Worm (Caenorhabditis elegans) whole organism, young adult: ENCODE results near the gene fbxa-154.
"Not testable (repeated sequence)": the region's sequence is repeated elsewhere in the genome, so short reads cannot be mapped to it uniquely, and the experiment has no call there.

ENCODE experiments used
- C17E4.6 ChIP-seq: fragments of 200-800 bp; sonication (Bioruptor generic); IDR thresholded peaks from 2 replicates; pipeline ENCODE4 v1.3.6; 2022; ENCODE audit warnings: missing genetic modification reagents, missing genetic modification characterization, missing compliant biosample characterization
- F55B11.4 ChIP-seq: sonication (generic microtip); optimal IDR thresholded peaks from 2 replicates; lab custom pipeline; 2016; ENCODE audit warnings: missing compliant biosample characterization, missing genetic modification characterization, borderline replicate concordance; ENCODE audit not compliant: insufficient read depth
- F57A8.1 ChIP-seq: fragments of 200-800 bp; sonication (Bioruptor generic); optimal IDR thresholded peaks from 2 replicates; lab custom pipeline; 2018; ENCODE audit warnings: mild to moderate bottlenecking, missing genetic modification characterization, moderate library complexity, missing compliant biosample characterization
- F57C9.4 ChIP-seq: sonication (generic microtip); optimal IDR thresholded peaks from 2 replicates; lab custom pipeline; 2017; ENCODE audit warnings: mild to moderate bottlenecking, missing genetic modification characterization, missing compliant biosample characterization
- Y56A3A.18 ChIP-seq: fragments of 200-800 bp; sonication (Bioruptor generic); IDR thresholded peaks from 2 replicates; pipeline ENCODE4 v1.3.6; 2022; ENCODE audit warnings: missing genetic modification reagents, missing genetic modification characterization, missing compliant biosample characterization
- Y95B8A.8 ChIP-seq: fragments of 200-800 bp; sonication (Bioruptor generic); IDR thresholded peaks from 2 replicates; pipeline ENCODE4 v1.3.6; 2022; ENCODE audit warnings: missing genetic modification reagents, missing genetic modification characterization, missing compliant biosample characterization
- ama-1 ChIP-seq, 3 experiments: fragments of 150-350 bp in 1 of 3; sonication (generic microtip) in 2 of 3; optimal IDR thresholded peaks; 2 replicates each; lab custom pipeline; 2014 to 2018; ENCODE audit warnings: missing biosample characterization in 2 of 3, missing genetic modification characterization in 2 of 3, missing genetic modification reagents in 2 of 3
- aptf-3 ChIP-seq: fragments of 200-800 bp; sonication (Bioruptor generic); IDR thresholded peaks from 2 replicates; pipeline ENCODE4 v1.3.6; 2022; ENCODE audit warnings: missing genetic modification characterization, missing compliant biosample characterization
- ccch-3 ChIP-seq: fragments of 200-800 bp; sonication (Bioruptor generic); optimal IDR thresholded peaks from 2 replicates; lab custom pipeline; 2018; ENCODE audit warnings: mild to moderate bottlenecking, missing genetic modification characterization, missing compliant biosample characterization
- ceh-27 ChIP-seq: fragments of 200-800 bp; sonication (Bioruptor generic); optimal IDR thresholded peaks from 2 replicates; lab custom pipeline; 2018; ENCODE audit warnings: mild to moderate bottlenecking, missing genetic modification characterization, moderate library complexity, missing compliant biosample characterization
- ceh-40 ChIP-seq: fragments of 200-800 bp; sonication (Bioruptor generic); IDR thresholded peaks from 2 replicates; pipeline ENCODE4 v1.3.6; 2022; ENCODE audit warnings: missing genetic modification characterization, missing compliant biosample characterization
- ceh-79 ChIP-seq: sonication (generic microtip); optimal IDR thresholded peaks from 2 replicates; lab custom pipeline; 2017; ENCODE audit warnings: mild to moderate bottlenecking, missing genetic modification characterization, missing compliant biosample characterization
- ceh-91 ChIP-seq: fragments of 200-800 bp; sonication (Bioruptor generic); IDR thresholded peaks from 2 replicates; pipeline ENCODE4 v1.3.6; 2022; ENCODE audit warnings: missing genetic modification reagents, missing genetic modification characterization, missing compliant biosample characterization
- die-1 ChIP-seq: sonication (generic microtip); optimal IDR thresholded peaks from 2 replicates; lab custom pipeline; 2016; ENCODE audit warnings: missing genotype, mild to moderate bottlenecking, missing genetic modification characterization, missing compliant biosample characterization
- dpff-1 ChIP-seq: sonication (generic microtip); optimal IDR thresholded peaks from 2 replicates; lab custom pipeline; 2017; ENCODE audit warnings: mild to moderate bottlenecking, missing genetic modification characterization, missing compliant biosample characterization
- egl-44 ChIP-seq: fragments of 200-800 bp; sonication (Bioruptor generic); IDR thresholded peaks from 2 replicates; pipeline ENCODE4 v1.3.6; 2022; ENCODE audit warnings: missing genetic modification reagents, missing genetic modification characterization, missing compliant biosample characterization
- ekl-4 ChIP-seq: fragments of 200-800 bp; sonication (Bioruptor generic); IDR thresholded peaks from 2 replicates; pipeline ENCODE4 v1.3.6; 2022; ENCODE audit warnings: missing genetic modification reagents, missing genetic modification characterization, missing compliant biosample characterization
- him-1 ChIP-seq: sonication (generic microtip); optimal IDR thresholded peaks from 2 replicates; lab custom pipeline; 2016; ENCODE audit warnings: missing genotype, missing genetic modification reagents, missing genetic modification characterization, missing compliant biosample characterization
- lsy-27 ChIP-seq: sonication (generic microtip); optimal IDR thresholded peaks from 2 replicates; lab custom pipeline; 2017; ENCODE audit warnings: missing genetic modification characterization, mild to moderate bottlenecking, missing compliant biosample characterization, antibody characterized with exemption, missing genotype, borderline replicate concordance; ENCODE audit not compliant: insufficient read depth
- madf-10 ChIP-seq: sonication (generic microtip); optimal IDR thresholded peaks from 2 replicates; lab custom pipeline; 2016; ENCODE audit warnings: mild to moderate bottlenecking, missing genetic modification characterization, missing compliant biosample characterization
- madf-6 ChIP-seq: fragments of 200-800 bp; sonication (Bioruptor generic); IDR thresholded peaks from 2 replicates; pipeline ENCODE4 v1.3.6; 2022; ENCODE audit warnings: missing genetic modification reagents, missing genetic modification characterization, missing compliant biosample characterization
- mel-28 ChIP-seq: sonication (generic microtip); optimal IDR thresholded peaks from 2 replicates; lab custom pipeline; 2016; ENCODE audit warnings: borderline replicate concordance, mild to moderate bottlenecking, missing genetic modification characterization, missing compliant biosample characterization
- nfya-2 ChIP-seq: fragments of 200-800 bp; sonication (Bioruptor generic); IDR thresholded peaks from 2 replicates; pipeline ENCODE4 v1.3.6; 2022; ENCODE audit warnings: missing genetic modification reagents, missing genetic modification characterization, missing compliant biosample characterization
- nfyb-1 ChIP-seq: fragments of 200-800 bp; sonication (Bioruptor generic); IDR thresholded peaks from 2 replicates; pipeline ENCODE4 v1.3.6; 2022; ENCODE audit warnings: missing genetic modification reagents, missing genetic modification characterization, missing compliant biosample characterization
- nhr-120 ChIP-seq: fragments of 200-800 bp; sonication (Bioruptor generic); IDR thresholded peaks from 2 replicates; pipeline ENCODE4 v1.3.6; 2022; ENCODE audit warnings: missing genetic modification characterization, missing compliant biosample characterization
- nhr-179 ChIP-seq: sonication (generic microtip); optimal IDR thresholded peaks from 2 replicates; lab custom pipeline; 2016; ENCODE audit warnings: mild to moderate bottlenecking, missing genetic modification characterization, missing compliant biosample characterization
- nhr-80 ChIP-seq: sonication (generic microtip); optimal IDR thresholded peaks from 2 replicates; lab custom pipeline; 2016; ENCODE audit warnings: missing genetic modification characterization, missing compliant biosample characterization
- rec-8 ChIP-seq, 2 experiments: sonication (generic microtip); optimal IDR thresholded peaks; 2 replicates each; lab custom pipeline; 2016; ENCODE audit warnings: mild to moderate bottlenecking in 2 of 2, missing genetic modification characterization in 2 of 2, missing genetic modification reagents in 2 of 2, missing genotype in 2 of 2, missing biosample characterization in 1 of 2, missing compliant biosample characterization in 1 of 2, moderate library complexity in 1 of 2
- repo-1 ChIP-seq: sonication (generic microtip); optimal IDR thresholded peaks from 2 replicates; lab custom pipeline; 2017; ENCODE audit warnings: mild to moderate bottlenecking, missing genetic modification characterization, missing compliant biosample characterization
- sdz-38 ChIP-seq: sonication (generic microtip); optimal IDR thresholded peaks from 2 replicates; lab custom pipeline; 2016; ENCODE audit warnings: missing genotype, missing genetic modification characterization, missing compliant biosample characterization
- sea-2 ChIP-seq: fragments of 200-800 bp; sonication (Bioruptor generic); IDR thresholded peaks from 2 replicates; pipeline ENCODE4 v1.3.6; 2022; ENCODE audit warnings: missing genetic modification characterization, missing compliant biosample characterization
- snpc-4 ChIP-seq, 5 experiments: fragments of 150-350 bp in 1 of 5; sonication (generic microtip) in 4 of 5; optimal IDR thresholded peaks; 2 replicates each; lab custom pipeline; 2014 to 2018; ENCODE audit warnings: missing genetic modification characterization in 5 of 5, missing biosample characterization in 3 of 5, antibody characterized with exemption in 2 of 5, mild to moderate bottlenecking in 2 of 5, missing compliant biosample characterization in 2 of 5, missing genotype in 2 of 5, moderate library complexity in 2 of 5, missing genetic modification reagents in 1 of 5
- somi-1 ChIP-seq: fragments of 200-800 bp; sonication (Bioruptor generic); optimal IDR thresholded peaks from 2 replicates; lab custom pipeline; 2018; ENCODE audit warnings: mild to moderate bottlenecking, missing genetic modification characterization, missing compliant biosample characterization
- sptf-2 ChIP-seq: fragments of 200-800 bp; sonication (Bioruptor generic); optimal IDR thresholded peaks from 2 replicates; lab custom pipeline; 2018; ENCODE audit warnings: mild to moderate bottlenecking, missing genetic modification characterization, missing compliant biosample characterization
- tbp1 ChIP-seq: fragments of 200-800 bp; sonication (Bioruptor generic); optimal IDR thresholded peaks from 2 replicates; lab custom pipeline; 2018; ENCODE audit warnings: mild to moderate bottlenecking, missing genetic modification characterization, missing compliant biosample characterization
- ztf-18 ChIP-seq: sonication (generic microtip); optimal IDR thresholded peaks from 2 replicates; lab custom pipeline; 2016; ENCODE audit warnings: missing genotype, mild to moderate bottlenecking, missing genetic modification characterization, missing compliant biosample characterization
- ztf-26 ChIP-seq: sonication (generic microtip); optimal IDR thresholded peaks from 2 replicates; lab custom pipeline; 2017; ENCODE audit warnings: missing genetic modification characterization, missing compliant biosample characterization
- ztf-3 ChIP-seq: fragments of 200-800 bp; sonication (Bioruptor generic); optimal IDR thresholded peaks from 2 replicates; lab custom pipeline; 2018; ENCODE audit warnings: mild to moderate bottlenecking, missing genetic modification characterization, missing compliant biosample characterization

Gene fbxa-154

ce11 chrV:15650167-15650566 lies 45.2 kb upstream of the fbxa-154 start, which contains the start of gene sru-42:
Gene sru-42 (plus strand): TSS chrV:15650467.
- TF ChIP-seq nhr-80 (tag; lab: Kevin White, UChicago) (no peak), ceh-27 (no peak), Y95B8A.8 (GFP tag; lab: Robert Waterston, UW) (no peak), F57A8.1 (GFP tag; lab: Kevin White, UChicago) (no peak), egl-44 (GFP tag; lab: Robert Waterston, UW) (no peak), sdz-38 (tag; lab: Kevin White, UChicago) (no peak), mel-28 (no peak), ceh-40 (no peak), ekl-4 (GFP tag; lab: Robert Waterston, UW) (no peak), dpff-1 (no peak), snpc-4 (GFP tag; optimal IDR thresholded peaks at IDR 0.05; lab: Kevin White, UChicago) (no peak), snpc-4 (tag; optimal IDR thresholded peaks at IDR 0.05; lab: Kevin White, UChicago) (no peak), Y56A3A.18 (GFP tag; lab: Robert Waterston, UW) (no peak), ceh-79 (tag; lab: Kevin White, UChicago) (no peak), ztf-18 (no peak), ccch-3 (GFP tag; lab: Kevin White, UChicago) (no peak), him-1 (tag; lab: Kevin White, UChicago) (no peak), madf-10 (tag; lab: Kevin White, UChicago) (no peak), aptf-3 (GFP tag; lab: Robert Waterston, UW) (no peak), C17E4.6 (GFP tag; lab: Robert Waterston, UW) (no peak)

- not testable (repeated sequence) for TF ChIP-seq ztf-3 (GFP tag; lab: Kevin White, UChicago); nhr-120; sptf-2
- TF ChIP-seq, all 124 proteins: peak for 0; not testable (repeated sequence) for 124
Observed at ce11 chrV:15647536-15648085, 42.7 kb upstream of the fbxa-154 start, which contains the start of the genes C55A1.7 and C55A1.6. Gene C55A1.7 (minus strand): TSS chrV:15647636. Gene C55A1.6 (plus strand): TSS chrV:15648035.

- TF ChIP-seq tbp1, result no peak
- TF ChIP-seq nhr-80 (tag; lab: Kevin White, UChicago), result no peak
- TF ChIP-seq lsy-27, result no peak
- TF ChIP-seq F57C9.4 (tag; lab: Kevin White, UChicago), result no peak
- TF ChIP-seq rec-8 (tag; optimal IDR thresholded peaks at IDR 0.05; lab: Kevin White, UChicago), result no peak
- no peak for TF ChIP-seq repo-1 (tag; lab: Kevin White, UChicago)
- TF ChIP-seq ceh-40, result no peak
- TF ChIP-seq madf-6 (GFP tag; lab: Robert Waterston, UW), result no peak
- no peak for TF ChIP-seq ama-1 (optimal IDR thresholded peaks at IDR 0.05; lab: Kevin White, UChicago)
- no peak for TF ChIP-seq ama-1 (GFP tag; optimal IDR thresholded peaks at IDR 0.05; lab: Kevin White, UChicago)
- TF ChIP-seq somi-1, result no peak
- no peak for TF ChIP-seq F55B11.4 (tag; lab: Kevin White, UChicago)
- TF ChIP-seq nhr-179 (tag; lab: Kevin White, UChicago), result no peak
- no peak for TF ChIP-seq die-1 (tag; lab: Kevin White, UChicago)
- no peak for TF ChIP-seq ceh-91 (GFP tag; lab: Robert Waterston, UW)
- TF ChIP-seq sea-2 (GFP tag; lab: Robert Waterston, UW), result no peak
- no peak for TF ChIP-seq nfya-2
- TF ChIP-seq nfyb-1 (GFP tag; lab: Robert Waterston, UW), result no peak
- no peak for TF ChIP-seq ztf-26
Observed at ce11 chrV:15644575-15644974, 39.6 kb upstream of the fbxa-154 start, which contains the start of gene str-23. Gene str-23 (plus strand): TSS chrV:15644875.
